Worm (Caenorhabditis elegans) whole organism, L2 larva: Measurements from ENCODE around the gene C04E6.5.

Experiments used
- C34F6.9 ChIP-seq: fragments of 150-350 bp; optimal IDR thresholded peaks from 2 replicates; lab custom pipeline; 2014; ENCODE audit warnings: missing biosample characterization, missing genetic modification characterization
- F13H6.1 ChIP-seq: sonication (generic microtip); optimal IDR thresholded peaks from 2 replicates; lab custom pipeline; 2016; ENCODE audit warnings: missing genetic modification characterization, missing compliant biosample characterization
- R02D3.7 ChIP-seq: fragments of 150-350 bp; optimal IDR thresholded peaks from 2 replicates; lab custom pipeline; 2014; ENCODE audit warnings: missing biosample characterization, missing genetic modification characterization
- Y55F3AM.14 ChIP-seq: fragments of 200-800 bp; sonication (Bioruptor generic); optimal IDR thresholded peaks from 2 replicates; lab custom pipeline; 2018; ENCODE audit warnings: mild to moderate bottlenecking, missing genetic modification characterization, missing compliant biosample characterization
- alr-1 ChIP-seq: fragments of 150-350 bp; optimal IDR thresholded peaks from 2 replicates; lab custom pipeline; 2014; ENCODE audit warnings: missing biosample characterization, missing genetic modification characterization
- aly-2 ChIP-seq: fragments of 150-350 bp; optimal IDR thresholded peaks from 2 replicates; lab custom pipeline; 2014; ENCODE audit warnings: missing biosample characterization, missing genetic modification characterization
- ama-1 ChIP-seq: fragments of 150-350 bp; optimal IDR thresholded peaks from 2 replicates; lab custom pipeline; 2018; ENCODE audit warnings: inconsistent platforms
- blmp-1 ChIP-seq: sonication (generic microtip); optimal IDR thresholded peaks from 2 replicates; lab custom pipeline; 2017; ENCODE audit warnings: missing genetic modification characterization, mild to moderate bottlenecking, missing compliant biosample characterization, antibody characterized with exemption, moderate library complexity; ENCODE audit not compliant: insufficient read depth
- ceh-16 ChIP-seq: fragments of 150-350 bp; optimal IDR thresholded peaks from 2 replicates; lab custom pipeline; 2014; ENCODE audit warnings: missing biosample characterization, missing genetic modification characterization
- ceh-82 ChIP-seq: fragments of 150-350 bp; optimal IDR thresholded peaks from 2 replicates; lab custom pipeline; 2014; ENCODE audit warnings: missing biosample characterization, missing genetic modification characterization
- crh-2 ChIP-seq: sonication (generic microtip); optimal IDR thresholded peaks from 2 replicates; lab custom pipeline; 2017; ENCODE audit warnings: missing biosample characterization, missing genetic modification characterization
- egl-27 ChIP-seq: sonication (generic microtip); optimal IDR thresholded peaks from 3 replicates; lab custom pipeline; 2017; ENCODE audit warnings: missing biosample characterization, missing genetic modification reagents, missing genetic modification characterization
- elt-1 ChIP-seq: fragments of 150-350 bp; optimal IDR thresholded peaks from 2 replicates; lab custom pipeline; 2014; ENCODE audit warnings: missing biosample characterization, missing genetic modification characterization
- elt-3 ChIP-seq: sonication (generic microtip); optimal IDR thresholded peaks from 2 replicates; lab custom pipeline; 2017; ENCODE audit warnings: missing biosample characterization, missing genetic modification characterization
- fos-1 ChIP-seq: fragments of 150-350 bp; optimal IDR thresholded peaks from 2 replicates; lab custom pipeline; 2014; ENCODE audit warnings: missing biosample characterization, missing genetic modification characterization
- gmeb-1 ChIP-seq: fragments of 150-350 bp; optimal IDR thresholded peaks from 2 replicates; lab custom pipeline; 2014; ENCODE audit warnings: missing biosample characterization, missing genetic modification characterization
- lin-11 ChIP-seq: fragments of 150-350 bp; sonication (generic microtip); optimal IDR thresholded peaks from 2 replicates; lab custom pipeline; 2014; ENCODE audit warnings: missing biosample characterization, missing genetic modification characterization, inconsistent platforms, mixed read lengths
- lin-13 ChIP-seq: fragments of 150-350 bp; optimal IDR thresholded peaks from 2 replicates; lab custom pipeline; 2014; ENCODE audit warnings: missing biosample characterization, missing genetic modification reagents, missing genetic modification characterization
- lin-39 ChIP-seq: fragments of 150-350 bp; optimal IDR thresholded peaks from 2 replicates; lab custom pipeline; 2014; ENCODE audit warnings: missing biosample characterization, missing genetic modification reagents, missing genetic modification characterization
- lsy-2 ChIP-seq, 2 experiments: fragments of 150-350 bp in 1 of 2; sonication (generic microtip) in 1 of 2; optimal IDR thresholded peaks; 2 replicates each; lab custom pipeline; 2014 to 2017; ENCODE audit warnings: missing biosample characterization in 2 of 2, missing genetic modification characterization in 2 of 2
- mab-5 ChIP-seq: fragments of 150-350 bp; optimal IDR thresholded peaks from 2 replicates; lab custom pipeline; 2014; ENCODE audit warnings: missing biosample characterization, missing genetic modification characterization
- mbf-1 ChIP-seq: sonication (generic microtip); optimal IDR thresholded peaks from 2 replicates; lab custom pipeline; 2017; ENCODE audit warnings: missing biosample characterization, missing genetic modification characterization
- mdl-1 ChIP-seq, 2 experiments: fragments of 150-350 bp in 1 of 2; sonication (generic microtip) in 1 of 2; optimal IDR thresholded peaks; 2 replicates each; lab custom pipeline; 2017; ENCODE audit warnings: missing biosample characterization in 2 of 2, missing genetic modification characterization in 2 of 2
- nhr-10 ChIP-seq: sonication (generic microtip); optimal IDR thresholded peaks from 2 replicates; lab custom pipeline; 2017; ENCODE audit warnings: missing biosample characterization, missing genetic modification characterization
- nhr-11 ChIP-seq: fragments of 150-350 bp; optimal IDR thresholded peaks from 2 replicates; lab custom pipeline; 2014; ENCODE audit warnings: missing biosample characterization, missing genetic modification characterization
- nhr-12 ChIP-seq: fragments of 150-350 bp; optimal IDR thresholded peaks from 2 replicates; lab custom pipeline; 2014; ENCODE audit warnings: missing biosample characterization, missing genetic modification characterization
- nhr-129 ChIP-seq: fragments of 150-350 bp; optimal IDR thresholded peaks from 2 replicates; lab custom pipeline; 2014; ENCODE audit warnings: missing biosample characterization, missing genetic modification characterization
- nhr-21 ChIP-seq: fragments of 150-350 bp; optimal IDR thresholded peaks from 2 replicates; lab custom pipeline; 2014; ENCODE audit warnings: missing biosample characterization, missing genetic modification characterization
- nhr-23 ChIP-seq: fragments of 150-350 bp; optimal IDR thresholded peaks from 2 replicates; lab custom pipeline; 2014; ENCODE audit warnings: missing biosample characterization, missing genetic modification reagents, missing genetic modification characterization
- nhr-25 ChIP-seq: fragments of 150-350 bp; sonication (generic microtip); optimal IDR thresholded peaks from 3 replicates; lab custom pipeline; 2014; ENCODE audit warnings: missing biosample characterization, missing genetic modification characterization
- nhr-6 ChIP-seq: fragments of 150-350 bp; optimal IDR thresholded peaks from 2 replicates; lab custom pipeline; 2014; ENCODE audit warnings: missing biosample characterization, missing genetic modification characterization
- nhr-77 ChIP-seq: fragments of 150-350 bp; optimal IDR thresholded peaks from 2 replicates; lab custom pipeline; 2014; ENCODE audit warnings: missing biosample characterization, missing genetic modification characterization
- peb-1 ChIP-seq: fragments of 150-350 bp; optimal IDR thresholded peaks from 2 replicates; lab custom pipeline; 2014; ENCODE audit warnings: missing biosample characterization, missing genetic modification characterization
- sem-4 ChIP-seq: fragments of 150-350 bp; optimal IDR thresholded peaks from 2 replicates; lab custom pipeline; 2014; ENCODE audit warnings: missing biosample characterization, missing genetic modification reagents, missing genetic modification characterization
- skn-1 ChIP-seq: sonication (generic microtip); optimal IDR thresholded peaks from 2 replicates; lab custom pipeline; 2017; ENCODE audit warnings: missing biosample characterization, missing genetic modification characterization
- sma-3 ChIP-seq: sonication (generic microtip); optimal IDR thresholded peaks from 2 replicates; lab custom pipeline; 2016; ENCODE audit warnings: missing genetic modification reagents, missing genetic modification characterization, missing compliant biosample characterization
- sma-9 ChIP-seq, 2 experiments: fragments of 150-350 bp in 1 of 2; sonication (generic microtip) in 1 of 2; optimal IDR thresholded peaks; 2 replicates each; lab custom pipeline; 2014 to 2016; ENCODE audit warnings: missing genetic modification characterization in 2 of 2, mild to moderate bottlenecking in 1 of 2, missing biosample characterization in 1 of 2, missing compliant biosample characterization in 1 of 2, missing genetic modification reagents in 1 of 2, moderate library complexity in 1 of 2
- snpc-4 ChIP-seq: fragments of 150-350 bp; optimal IDR thresholded peaks from 2 replicates; lab custom pipeline; 2014; ENCODE audit warnings: missing biosample characterization, missing genetic modification characterization
- unc-39 ChIP-seq: fragments of 150-350 bp; optimal IDR thresholded peaks from 2 replicates; lab custom pipeline; 2014; ENCODE audit warnings: missing biosample characterization, missing genetic modification characterization
- unc-55 ChIP-seq: fragments of 150-350 bp; sonication (generic microtip); optimal IDR thresholded peaks from 3 replicates; lab custom pipeline; 2014; ENCODE audit warnings: missing biosample characterization, missing genetic modification reagents, missing genetic modification characterization
- unc-62 ChIP-seq: fragments of 150-350 bp; optimal IDR thresholded peaks from 2 replicates; lab custom pipeline; 2014; ENCODE audit warnings: missing biosample characterization, missing genetic modification reagents, missing genetic modification characterization
- zag-1 ChIP-seq: fragments of 150-350 bp; optimal IDR thresholded peaks from 2 replicates; lab custom pipeline; 2014; ENCODE audit warnings: missing biosample characterization, missing genetic modification characterization
- ztf-1 ChIP-seq: fragments of 200-800 bp; sonication (Bioruptor generic); conservative IDR thresholded peaks from 2 replicates; pipeline ENCODE4 v1.3.6; 2022; ENCODE audit warnings: missing genetic modification characterization, missing compliant biosample characterization
- ztf-11 ChIP-seq: sonication (generic microtip); optimal IDR thresholded peaks from 2 replicates; lab custom pipeline; 2017; ENCODE audit warnings: missing biosample characterization, missing genetic modification characterization
- ztf-4 ChIP-seq: fragments of 150-350 bp; optimal IDR thresholded peaks from 2 replicates; lab custom pipeline; 2014; ENCODE audit warnings: missing biosample characterization, missing genetic modification characterization

Gene C04E6.5

DNA sequence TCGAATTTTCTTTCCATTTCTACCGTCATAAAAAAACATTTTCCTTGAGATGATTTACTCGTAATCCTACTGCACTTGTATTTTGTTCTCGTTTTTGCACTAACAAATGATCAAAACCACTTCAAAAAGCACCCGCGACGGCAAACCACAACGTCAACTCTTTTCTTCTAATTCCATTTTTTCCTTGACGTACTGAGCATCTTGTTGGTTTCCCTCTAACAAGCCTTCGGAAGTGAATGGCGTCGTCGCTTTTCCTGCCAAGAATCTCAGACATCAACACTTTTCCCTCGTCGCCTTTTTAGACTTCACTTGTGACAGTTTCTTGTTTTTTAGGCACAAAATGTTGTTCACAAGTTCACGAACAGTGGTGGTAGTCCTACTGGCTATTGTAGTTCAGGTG lies 10.5 kb downstream of the C04E6.5 start, which contains the start of gene C04E6.13:
C04E6.13 (plus strand) TSS at position 301 of the 400 bp plus-strand sequence.
- TF ChIP-seq C34F6.9 (tag; lab: Kevin White, UChicago) = no peak
- no peak for TF ChIP-seq blmp-1 (tag; lab: Kevin White, UChicago)
- no peak for TF ChIP-seq gmeb-1 (tag; lab: Kevin White, UChicago)
- no peak for TF ChIP-seq egl-27 (tag; lab: Kevin White, UChicago)
- TF ChIP-seq unc-39 = no peak
- no peak for TF ChIP-seq nhr-77 (tag; lab: Kevin White, UChicago)
- no peak for TF ChIP-seq snpc-4
- no peak for TF ChIP-seq ceh-16 (tag; lab: Kevin White, UChicago)
- TF ChIP-seq lsy-2 (tag; optimal IDR thresholded peaks at IDR 0.05; lab: Kevin White, UChicago) = no peak
- no peak for TF ChIP-seq skn-1
- TF ChIP-seq nhr-21 (tag; lab: Kevin White, UChicago) = no peak
- no peak for TF ChIP-seq ama-1 (lab: Kevin White, UChicago)
- no peak for TF ChIP-seq ztf-4 (tag; lab: Kevin White, UChicago)
- TF ChIP-seq, all 48 proteins: peak for 0

DNA sequence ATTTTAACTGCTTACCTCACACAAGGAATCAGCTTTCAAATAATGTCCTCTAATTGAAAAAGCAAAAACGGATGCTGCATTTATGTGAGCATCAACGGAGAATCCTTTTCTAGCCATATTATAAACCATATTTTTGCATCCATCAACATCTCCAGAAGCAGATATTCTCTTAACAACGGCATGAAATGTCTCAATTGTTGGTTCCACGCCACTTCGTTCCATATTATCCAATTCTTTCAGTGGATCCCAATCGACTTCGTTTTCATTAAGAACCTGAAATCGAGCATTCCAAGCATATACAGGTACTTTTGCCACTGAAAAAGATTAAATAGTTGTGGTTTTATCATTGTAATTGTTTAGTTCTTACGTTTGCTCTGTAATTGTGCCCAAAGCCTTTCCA lies 14.9 kb downstream of the C04E6.5 start:
- no peak for TF ChIP-seq nhr-21 (tag; lab: Kevin White, UChicago)
- no peak for TF ChIP-seq F13H6.1 (tag; lab: Kevin White, UChicago)

DNA sequence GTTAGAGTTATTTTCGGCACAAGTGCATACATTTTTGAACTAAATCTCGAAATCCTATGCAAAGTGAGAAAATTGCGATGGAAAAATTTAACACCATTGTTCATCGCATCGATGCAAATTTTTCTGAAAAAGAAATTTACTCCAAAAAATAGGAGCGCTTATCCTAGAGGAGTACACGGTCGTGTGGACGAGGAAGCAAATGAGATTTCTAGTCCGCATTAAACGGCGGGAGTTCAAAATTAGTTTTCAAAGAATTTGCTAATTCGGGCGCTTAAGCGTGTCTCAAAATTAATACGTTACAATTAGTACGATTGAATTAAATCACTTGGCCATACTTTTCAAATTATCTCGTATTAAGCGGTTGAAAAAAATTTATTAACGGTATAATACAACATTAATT lies 15.8 kb downstream of the C04E6.5 start, which contains the start of gene lrpr-1:
lrpr-1 (minus strand) TSS at position 185 of the 400 bp plus-strand sequence.
- TF ChIP-seq nhr-6 (tag; lab: Kevin White, UChicago) (peak; percentile 69), unc-62 (GFP tag; lab: Kevin White, UChicago) (no peak), nhr-10 (tag; lab: Kevin White, UChicago) (no peak), nhr-21 (tag; lab: Kevin White, UChicago) (peak; percentile 62), mdl-1 (tag; optimal IDR thresholded peaks at IDR 0.05; lab: Kevin White, UChicago) (no peak), skn-1 (no peak), ama-1 (lab: Kevin White, UChicago) (no peak), ztf-1 (GFP tag; lab: Robert Waterston, UW) (peak; percentile 94; the same call in 1 of the 2 replicates), lin-11 (tag; lab: Kevin White, UChicago) (peak; percentile 14), mab-5 (tag; lab: Kevin White, UChicago) (peak; percentile 60), fos-1 (tag; lab: Kevin White, UChicago) (no peak), R02D3.7 (peak; percentile 50), ceh-16 (tag; lab: Kevin White, UChicago) (no peak), gmeb-1 (tag; lab: Kevin White, UChicago) (peak; percentile 99), nhr-12 (tag; lab: Kevin White, UChicago) (no peak), sma-3 (GFP tag; lab: Kevin White, UChicago) (peak; percentile 88), peb-1 (tag; lab: Kevin White, UChicago) (no peak), sma-9 (GFP tag; optimal IDR thresholded peaks at IDR 0.05; lab: Kevin White, UChicago) (peak; percentile 93), sma-9 (tag; optimal IDR thresholded peaks at IDR 0.05; lab: Kevin White, UChicago) (no peak), egl-27 (tag; lab: Kevin White, UChicago) (peak; percentile 53), ztf-11 (tag; lab: Kevin White, UChicago) (no peak), elt-3 (tag; lab: Kevin White, UChicago) (no peak), unc-55 (GFP tag; lab: Kevin White, UChicago) (peak; percentile 86), crh-2 (tag; lab: Kevin White, UChicago) (peak; percentile 74), mbf-1 (tag; lab: Kevin White, UChicago) (no peak), elt-1 (tag; lab: Kevin White, UChicago) (no peak), ceh-82 (tag; lab: Kevin White, UChicago) (peak; percentile 11), lin-13 (GFP tag; lab: Kevin White, UChicago) (peak; percentile 75), unc-39 (no peak), Y55F3AM.14 (GFP tag; lab: Kevin White, UChicago) (peak; percentile 14), snpc-4 (peak; percentile 41), nhr-25 (no peak), lsy-2 (tag; optimal IDR thresholded peaks at IDR 0.05; lab: Kevin White, UChicago) (peak; percentile 75 to 91), nhr-77 (tag; lab: Kevin White, UChicago) (no peak), lin-39 (tag; lab: Kevin White, UChicago) (no peak), nhr-129 (tag; lab: Kevin White, UChicago) (no peak), aly-2 (tag; lab: Kevin White, UChicago) (no peak), blmp-1 (tag; lab: Kevin White, UChicago) (peak; percentile 14), alr-1 (tag; lab: Kevin White, UChicago) (no peak), sem-4 (tag; lab: Kevin White, UChicago) (peak; percentile 36), zag-1 (tag; lab: Kevin White, UChicago) (no peak), C34F6.9 (tag; lab: Kevin White, UChicago) (peak; percentile 82), nhr-23 (tag; lab: Kevin White, UChicago) (no peak), nhr-11 (tag; lab: Kevin White, UChicago) (no peak)
